Fruit fly (Drosophila melanogaster) whole organism, embryonic: ENCODE data around the gene CG14511.
A peak's percentile ranks its signal among the peaks of the same experiment; 100 is the strongest.

Experiments
- Aef1 ChIP-seq: fragments of 200-800 bp; sonication (Bioruptor generic); IDR thresholded peaks from 3 replicates; pipeline ENCODE4 v1.3.6; 2022; ENCODE audit warnings: missing biosample characterization, missing genetic modification characterization
- BtbVII ChIP-seq: fragments of 200-800 bp; sonication (Bioruptor generic); optimal IDR thresholded peaks from 3 replicates; lab custom pipeline; 2017; ENCODE audit warnings: missing biosample characterization, mild to moderate bottlenecking, missing genetic modification characterization
- CG10321 ChIP-seq: fragments of 200-800 bp; sonication (Bioruptor generic); IDR thresholded peaks from 2 replicates; pipeline ENCODE4 v1.3.6; 2022; ENCODE audit warnings: missing biosample characterization, missing genetic modification characterization
- CG11723 ChIP-seq: fragments of 200-800 bp; sonication (Bioruptor generic); optimal IDR thresholded peaks from 2 replicates; lab custom pipeline; 2017; ENCODE audit warnings: missing biosample characterization, mild to moderate bottlenecking, missing genetic modification characterization
- CG13424 ChIP-seq: fragments of 200-800 bp; sonication (Bioruptor generic); optimal IDR thresholded peaks from 2 replicates; lab custom pipeline; 2019; ENCODE audit warnings: missing biosample characterization, mild to moderate bottlenecking, missing genetic modification characterization, moderate library complexity
- CG14014 ChIP-seq: fragments of 200-800 bp; sonication (Bioruptor generic); IDR thresholded peaks from 2 replicates; pipeline ENCODE4 v1.3.6; 2022; ENCODE audit warnings: missing biosample characterization, missing genetic modification characterization
- CG14050 ChIP-seq: fragments of 200-800 bp; sonication (Bioruptor generic); IDR thresholded peaks from 3 replicates; pipeline ENCODE4 v1.3.6; 2022; ENCODE audit warnings: missing biosample characterization, missing genetic modification characterization
- CG14441 ChIP-seq: fragments of 200-800 bp; sonication (Bioruptor generic); IDR thresholded peaks from 2 replicates; pipeline ENCODE4 v1.3.6; 2022; ENCODE audit warnings: missing biosample characterization, missing genetic modification characterization
- CG15601 ChIP-seq: fragments of 200-800 bp; sonication (Bioruptor generic); optimal IDR thresholded peaks from 3 replicates; lab custom pipeline; 2019; ENCODE audit warnings: missing biosample characterization, mild to moderate bottlenecking, missing genetic modification characterization, moderate library complexity
- CG16779 ChIP-seq: fragments of 200-800 bp; sonication (Bioruptor generic); IDR thresholded peaks from 2 replicates; pipeline ENCODE4 v1.3.6; 2022; ENCODE audit warnings: missing biosample characterization, missing genetic modification characterization
- CG17568 ChIP-seq: fragments of 200-800 bp; sonication (Bioruptor generic); optimal IDR thresholded peaks from 2 replicates; lab custom pipeline; 2018; ENCODE audit warnings: missing biosample characterization, mild to moderate bottlenecking, missing genetic modification characterization, moderate library complexity
- CG18011 ChIP-seq: fragments of 200-800 bp; sonication (Bioruptor generic); optimal IDR thresholded peaks from 2 replicates; lab custom pipeline; 2017; ENCODE audit warnings: missing biosample characterization, missing genetic modification characterization, mild to moderate bottlenecking, moderate library complexity, missing genotype
- CG18764 ChIP-seq: fragments of 200-800 bp; sonication (Bioruptor generic); optimal IDR thresholded peaks from 3 replicates; lab custom pipeline; 2016; ENCODE audit warnings: missing biosample characterization, missing genetic modification characterization
- CG32772 ChIP-seq: fragments of 200-800 bp; sonication (Bioruptor generic); IDR thresholded peaks from 2 replicates; pipeline ENCODE4 v1.3.6; 2022; ENCODE audit warnings: missing biosample characterization, missing genetic modification characterization
- CG4820 ChIP-seq: fragments of 200-800 bp; sonication (Bioruptor generic); optimal IDR thresholded peaks from 3 replicates; lab custom pipeline; 2016; ENCODE audit warnings: missing biosample characterization, missing genetic modification characterization
- CG4854 ChIP-seq: fragments of 200-800 bp; sonication (Bioruptor generic); optimal IDR thresholded peaks from 2 replicates; lab custom pipeline; 2016; ENCODE audit warnings: missing biosample characterization, missing genetic modification characterization, inconsistent platforms
- CG5953 ChIP-seq: fragments of 200-800 bp; sonication (Bioruptor generic); IDR thresholded peaks from 2 replicates; pipeline ENCODE4 v1.3.6; 2022; ENCODE audit warnings: missing biosample characterization, missing genetic modification characterization
- CG6254 ChIP-seq: fragments of 200-800 bp; sonication (Bioruptor generic); optimal IDR thresholded peaks from 3 replicates; lab custom pipeline; 2017; ENCODE audit warnings: mild to moderate bottlenecking, missing biosample characterization, missing genetic modification reagents, missing genetic modification characterization
- CG6272 ChIP-seq: fragments of 200-800 bp; sonication (Bioruptor generic); IDR thresholded peaks from 2 replicates; pipeline ENCODE4 v1.3.6; 2022; ENCODE audit warnings: missing biosample characterization, missing genetic modification characterization
- CG6765 ChIP-seq: fragments of 200-800 bp; sonication (Bioruptor generic); optimal IDR thresholded peaks from 3 replicates; lab custom pipeline; 2017; ENCODE audit warnings: missing biosample characterization, mild to moderate bottlenecking, missing genetic modification characterization
- CG7372 ChIP-seq: fragments of 200-800 bp; sonication (Bioruptor generic); IDR thresholded peaks from 2 replicates; pipeline ENCODE4 v1.3.6; 2022; ENCODE audit warnings: missing biosample characterization, missing genetic modification characterization
- CG7745 ChIP-seq: fragments of 200-800 bp; sonication (Bioruptor generic); optimal IDR thresholded peaks from 2 replicates; lab custom pipeline; 2018; ENCODE audit warnings: missing biosample characterization, mild to moderate bottlenecking, missing genetic modification characterization, moderate library complexity
- CG7786 ChIP-seq: fragments of 200-800 bp; sonication (Bioruptor generic); optimal IDR thresholded peaks from 2 replicates; lab custom pipeline; 2016; ENCODE audit warnings: missing biosample characterization, missing genetic modification characterization
- D ChIP-seq, 2 experiments: fragments of 200-800 bp in 1 of 2; fragments of >200 bp in 1 of 2; sonication (Bioruptor generic) in 1 of 2; optimal IDR thresholded peaks; 2 replicates in 1 of 2; 3 replicates in 1 of 2; lab custom pipeline; 2017; ENCODE audit warnings: mild to moderate bottlenecking in 1 of 2, missing biosample characterization in 1 of 2, missing genetic modification characterization in 1 of 2, missing genetic modification reagents in 1 of 2
- D19A ChIP-seq: fragments of 200-800 bp; optimal IDR thresholded peaks from 3 replicates; lab custom pipeline; 2019; ENCODE audit warnings: missing biosample characterization, mild to moderate bottlenecking, missing genetic modification characterization, moderate library complexity
- Fer2 ChIP-seq: fragments of 200-800 bp; sonication (Bioruptor generic); optimal IDR thresholded peaks from 2 replicates; lab custom pipeline; 2018; ENCODE audit warnings: missing biosample characterization, mild to moderate bottlenecking, missing genetic modification characterization, moderate library complexity
- Gsc ChIP-seq: fragments of 200-800 bp; sonication (Bioruptor generic); IDR thresholded peaks from 2 replicates; pipeline ENCODE4 v1.3.6; 2022; ENCODE audit warnings: missing biosample characterization, missing genetic modification characterization
- HLH3B ChIP-seq: fragments of 200-800 bp; sonication (Bioruptor generic); IDR thresholded peaks from 2 replicates; pipeline ENCODE4 v1.3.6; 2022; ENCODE audit warnings: missing biosample characterization, missing genetic modification characterization
- Hand ChIP-seq: fragments of 200-800 bp; sonication (Bioruptor generic); optimal IDR thresholded peaks from 2 replicates; lab custom pipeline; 2017; ENCODE audit warnings: mild to moderate bottlenecking, missing biosample characterization, missing genetic modification reagents, missing genetic modification characterization
- MESR4 ChIP-seq: fragments of 200-800 bp; sonication (Bioruptor generic); optimal IDR thresholded peaks from 2 replicates; lab custom pipeline; 2018; ENCODE audit warnings: missing biosample characterization, mild to moderate bottlenecking, missing genetic modification characterization, moderate library complexity
- Opbp ChIP-seq: fragments of 200-800 bp; sonication (Bioruptor generic); IDR thresholded peaks from 3 replicates; pipeline ENCODE4 v1.3.6; 2022; ENCODE audit warnings: missing biosample characterization, missing genetic modification characterization; ENCODE audit not compliant: partially characterized antibody
- Ptx1 ChIP-seq: fragments of 200-800 bp; sonication (Bioruptor generic); IDR thresholded peaks from 2 replicates; pipeline ENCODE4 v1.3.6; 2022; ENCODE audit warnings: missing biosample characterization, missing genetic modification characterization
- ab ChIP-seq: fragments of 200-800 bp; sonication (Bioruptor generic); optimal IDR thresholded peaks from 2 replicates; lab custom pipeline; 2016; ENCODE audit warnings: missing biosample characterization, missing genetic modification characterization
- ato ChIP-seq: fragments of 200-800 bp; sonication (Bioruptor generic); IDR thresholded peaks from 2 replicates; pipeline ENCODE4 v1.3.6; 2022; ENCODE audit warnings: missing biosample characterization, missing genetic modification characterization; ENCODE audit not compliant: partially characterized antibody
- bcd ChIP-seq: fragments of 200-800 bp; sonication (Bioruptor generic); optimal IDR thresholded peaks from 2 replicates; lab custom pipeline; 2017; ENCODE audit warnings: missing biosample characterization, mild to moderate bottlenecking, missing genetic modification characterization
- chm ChIP-seq: fragments of 200-800 bp; sonication (Bioruptor generic); IDR thresholded peaks from 2 replicates; pipeline ENCODE4 v1.3.6; 2022; ENCODE audit warnings: missing biosample characterization, missing genetic modification characterization
- croc ChIP-seq: fragments of 200-800 bp; sonication (Bioruptor generic); conservative IDR thresholded peaks from 3 replicates; pipeline ENCODE4 v1.3.6; 2022; ENCODE audit warnings: missing biosample characterization, missing genetic modification characterization
- dysf ChIP-seq: fragments of 200-800 bp; sonication (Bioruptor generic); IDR thresholded peaks from 3 replicates; pipeline ENCODE4 v1.3.6; 2022; ENCODE audit warnings: missing biosample characterization, missing genetic modification characterization
- fd3F ChIP-seq: fragments of 200-800 bp; sonication (Bioruptor generic); optimal IDR thresholded peaks from 2 replicates; lab custom pipeline; 2018; ENCODE audit warnings: missing biosample characterization, mild to moderate bottlenecking, missing genetic modification characterization, moderate library complexity
- ken ChIP-seq: fragments of 200-800 bp; sonication (Bioruptor generic); IDR thresholded peaks from 3 replicates; pipeline ENCODE4 v1.3.6; 2022; ENCODE audit warnings: missing biosample characterization, missing genetic modification characterization
- lov ChIP-seq, 2 experiments: fragments of 200-800 bp in 1 of 2; fragments of >200 bp in 1 of 2; sonication (Bioruptor generic) in 1 of 2; IDR thresholded peaks in 1 of 2; optimal IDR thresholded peaks in 1 of 2; 2 replicates in 1 of 2; 3 replicates in 1 of 2; pipeline versions ENCODE4 v1.3.6 to Lab custom; 2017 to 2022; ENCODE audit warnings: missing biosample characterization in 1 of 2, missing genetic modification characterization in 1 of 2
- nerfin-2 ChIP-seq: fragments of 200-800 bp; sonication (Bioruptor generic); IDR thresholded peaks from 2 replicates; pipeline ENCODE4 v1.3.6; 2022; ENCODE audit warnings: missing biosample characterization, missing genetic modification characterization; ENCODE audit not compliant: partially characterized antibody
- phol ChIP-seq: fragments of 200-800 bp; sonication (Bioruptor generic); optimal IDR thresholded peaks from 3 replicates; lab custom pipeline; 2018; ENCODE audit warnings: missing biosample characterization, mild to moderate bottlenecking, missing genetic modification characterization, moderate library complexity
- rib ChIP-seq: fragments of 200-800 bp; sonication (Bioruptor generic); IDR thresholded peaks from 2 replicates; pipeline ENCODE4 v1.3.6; 2022; ENCODE audit warnings: missing biosample characterization, missing genetic modification characterization
- scrt ChIP-seq: fragments of 200-800 bp; sonication (Bioruptor generic); optimal IDR thresholded peaks from 2 replicates; lab custom pipeline; 2018; ENCODE audit warnings: missing biosample characterization, mild to moderate bottlenecking, missing genetic modification characterization, moderate library complexity
- sr ChIP-seq: fragments of 200-800 bp; sonication (Bioruptor generic); IDR thresholded peaks from 3 replicates; pipeline ENCODE4 v1.3.6; 2022; ENCODE audit warnings: missing biosample characterization, missing genetic modification characterization
- stc ChIP-seq: fragments of 200-800 bp; sonication (Bioruptor generic); IDR thresholded peaks from 2 replicates; pipeline ENCODE4 v1.3.6; 2022; ENCODE audit warnings: missing biosample characterization, missing genetic modification characterization

Gene CG14511

dm6 chr3R:29122817-29123611, 23.7 kb downstream of the CG14511 start, which contains the start of the genes yem and Ctl2 (continued):
- no peak for TF ChIP-seq Gsc (GFP tag; lab: Robert Waterston, UW)
- TF ChIP-seq CG14014 (GFP tag; lab: Robert Waterston, UW): peak; percentile 44
- TF ChIP-seq MESR4 (GFP tag; lab: Kevin White, UChicago): peak; percentile 41
- TF ChIP-seq Opbp (GFP tag; lab: Robert Waterston, UW): peak; percentile 35; the same call in 2 of the 3 replicates
- peak; percentile 5; the same call in 1 of the 2 replicates for TF ChIP-seq ato (GFP tag; lab: Robert Waterston, UW)
- peak; percentile 39; the same call in 2 of the 3 replicates for TF ChIP-seq croc (GFP tag; lab: Robert Waterston, UW)
- peak; percentile 58 for TF ChIP-seq ab
- TF ChIP-seq CG11723 (GFP tag; lab: Kevin White, UChicago): peak; percentile 19
- TF ChIP-seq CG4820 (GFP tag; lab: Kevin White, UChicago): peak; percentile 64
- peak; percentile 73 for TF ChIP-seq ken (GFP tag; lab: Robert Waterston, UW)
- peak; percentile 73 for TF ChIP-seq Ptx1 (GFP tag; lab: Robert Waterston, UW)
- TF ChIP-seq CG7745 (tag; lab: Kevin White, UChicago): peak; percentile 4
- peak; percentile 34 for TF ChIP-seq BtbVII
- peak; percentile 51 for TF ChIP-seq CG4854 (GFP tag; lab: Kevin White, UChicago)
- no peak for TF ChIP-seq Fer2 (tag; lab: Kevin White, UChicago)
- peak; percentile 67; the same call in 1 of the 2 replicates for TF ChIP-seq CG6272 (GFP tag; lab: Robert Waterston, UW)
- TF ChIP-seq CG13424 (tag; lab: Kevin White, UChicago): peak; percentile 71
- peak; percentile 75 for TF ChIP-seq phol (tag; lab: Kevin White, UChicago)
- peak; percentile 36; the same call in 1 of the 2 replicates for TF ChIP-seq CG16779 (GFP tag; lab: Robert Waterston, UW)
- TF ChIP-seq CG17568 (GFP tag; lab: Kevin White, UChicago): no peak
- TF ChIP-seq dysf (GFP tag; lab: Robert Waterston, UW): peak; percentile 79
- TF ChIP-seq CG14050 (GFP tag; lab: Robert Waterston, UW): no peak; the same call in 2 of the 3 replicates
- TF ChIP-seq nerfin-2: no peak
- no peak for TF ChIP-seq CG6254
- TF ChIP-seq bcd (GFP tag; lab: Kevin White, UChicago): peak; percentile 76
- peak; percentile 43 for TF ChIP-seq CG15601
- no peak for TF ChIP-seq D (optimal IDR thresholded peaks at IDR 0.05; lab: Kevin White, UChicago)
- peak; percentile 50 for TF ChIP-seq D (GFP tag; optimal IDR thresholded peaks at IDR 0.05; lab: Kevin White, UChicago)
- TF ChIP-seq CG7786: peak; percentile 86
- TF ChIP-seq HLH3B (GFP tag; lab: Robert Waterston, UW): peak; percentile 39; the same call in 1 of the 2 replicates
- TF ChIP-seq CG7372: peak; percentile 24; the same call in 1 of the 2 replicates
- no peak for TF ChIP-seq Hand (GFP tag; lab: Kevin White, UChicago)
- peak; percentile 67; the same call in 1 of the 2 replicates for TF ChIP-seq CG14441 (GFP tag; lab: Robert Waterston, UW)
- peak; percentile 43 for TF ChIP-seq CG18764
- TF ChIP-seq sr (GFP tag; lab: Robert Waterston, UW): peak; percentile 18; the same call in 1 of the 3 replicates
- TF ChIP-seq lov (optimal IDR thresholded peaks at IDR 0.05; lab: Kevin White, UChicago): no peak
- TF ChIP-seq lov (GFP tag; IDR thresholded peaks at IDR 0.05; lab: Robert Waterston, UW): peak; percentile 16; the same call in 1 of the 3 replicates
- TF ChIP-seq CG5953: no peak
- 0 out of 2 replicates have a peak, but pooled peaks have one; percentile 36 for TF ChIP-seq CG32772 (GFP tag; lab: Robert Waterston, UW)
- TF ChIP-seq rib (GFP tag; lab: Robert Waterston, UW): peak; percentile 87
- peak; percentile 5 for TF ChIP-seq scrt
- TF ChIP-seq CG10321 (GFP tag; lab: Robert Waterston, UW): 0 out of 2 replicates have a peak, but pooled peaks have one; percentile 20
- TF ChIP-seq chm: peak; percentile 50; the same call in 1 of the 2 replicates
- peak; percentile 32 for TF ChIP-seq CG18011 (GFP tag; lab: Kevin White, UChicago)
- TF ChIP-seq Aef1 (GFP tag; lab: Robert Waterston, UW): peak; percentile 40
- peak; percentile 10 for TF ChIP-seq fd3F (GFP tag; lab: Kevin White, UChicago)
- TF ChIP-seq CG6765 (GFP tag; lab: Kevin White, UChicago): no peak
- TF ChIP-seq D19A: no peak
- TF ChIP-seq stc (GFP tag; lab: Robert Waterston, UW): no peak
